Worm (Caenorhabditis elegans) whole organism, early embryonic: Measurements from ENCODE around the gene rcd-1.

Experiments used
- aly-1 ChIP-seq: sonication (generic microtip); optimal IDR thresholded peaks from 2 replicates; lab custom pipeline; 2016; ENCODE audit warnings: missing genetic modification characterization, missing compliant biosample characterization
- ama-1 ChIP-seq: fragments of 150-350 bp; optimal IDR thresholded peaks from 2 replicates; lab custom pipeline; 2014
- ceh-36 ChIP-seq: sonication (generic microtip); optimal IDR thresholded peaks from 2 replicates; lab custom pipeline; 2016; ENCODE audit warnings: missing genetic modification characterization, inconsistent platforms, missing compliant biosample characterization
- ets-7 ChIP-seq: sonication (generic microtip); optimal IDR thresholded peaks from 2 replicates; lab custom pipeline; 2016; ENCODE audit warnings: missing genotype, missing genetic modification characterization, missing compliant biosample characterization
- flt-1 ChIP-seq: fragments of 200-800 bp; sonication (Bioruptor generic); IDR thresholded peaks from 2 replicates; pipeline ENCODE4 v1.3.6; 2022; ENCODE audit warnings: missing genetic modification characterization, missing compliant biosample characterization
- hmg-4 ChIP-seq: fragments of 200-800 bp; sonication (Bioruptor generic); optimal IDR thresholded peaks from 2 replicates; lab custom pipeline; 2018; ENCODE audit warnings: mild to moderate bottlenecking, missing genetic modification characterization, missing compliant biosample characterization
- pes-1 ChIP-seq: fragments of 200-800 bp; sonication (Bioruptor generic); IDR thresholded peaks from 2 replicates; pipeline ENCODE4 v1.3.6; 2022; ENCODE audit warnings: missing genetic modification reagents, missing genetic modification characterization, missing compliant biosample characterization
- sea-1 ChIP-seq: fragments of 200-800 bp; sonication (Bioruptor generic); conservative IDR thresholded peaks from 2 replicates; pipeline ENCODE4 v1.3.6; 2022; ENCODE audit warnings: missing genetic modification characterization, missing compliant biosample characterization
- tbx-11 ChIP-seq: fragments of 200-800 bp; sonication (Bioruptor generic); IDR thresholded peaks from 2 replicates; pipeline ENCODE4 v1.3.6; 2022; ENCODE audit warnings: missing genetic modification characterization, missing compliant biosample characterization
- tbx-37 ChIP-seq: fragments of 200-800 bp; sonication (Bioruptor generic); conservative IDR thresholded peaks from 2 replicates; pipeline ENCODE4 v1.3.6; 2022; ENCODE audit warnings: missing genetic modification reagents, missing genetic modification characterization, missing compliant biosample characterization

DNA sequence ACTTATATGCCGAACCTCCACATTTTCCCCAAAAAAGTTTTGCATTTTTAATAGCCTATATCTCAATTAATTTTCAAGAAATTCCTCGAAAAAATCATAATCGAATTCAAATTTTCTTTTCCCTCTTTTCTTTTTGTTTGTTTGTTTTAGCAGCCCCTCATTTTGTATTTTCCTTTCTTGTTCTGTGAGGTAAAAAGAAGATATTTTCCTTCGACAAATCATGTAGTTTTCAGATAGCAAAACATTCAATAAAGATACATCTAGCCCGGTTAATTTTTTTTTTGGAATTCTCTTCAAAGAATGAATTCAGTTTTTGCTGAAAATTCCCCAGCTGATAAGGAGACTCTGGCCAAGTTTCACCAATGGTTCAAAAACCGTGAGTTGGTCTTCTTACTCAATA, 22.0 kb downstream of the rcd-1 start, which contains the start of gene T24E12.3:
- TF ChIP-seq ama-1 (lab: Kevin White, UChicago) (no peak), ets-7 (no peak), sea-1 (GFP tag; lab: Robert Waterston, UW) (no peak), hmg-4 (GFP tag; lab: Kevin White, UChicago) (no peak), flt-1 (GFP tag; lab: Robert Waterston, UW) (no peak), pes-1 (GFP tag; lab: Robert Waterston, UW) (no peak), aly-1 (tag; lab: Kevin White, UChicago) (no peak), ceh-36 (no peak), tbx-11 (GFP tag; lab: Robert Waterston, UW) (no peak), tbx-37 (GFP tag; lab: Robert Waterston, UW) (no peak)
